Worm (Caenorhabditis elegans) whole organism, L1 larva: ENCODE measurements around the gene golg-2.

Source experiments
- C04F5.9 ChIP-seq: sonication (generic microtip); optimal IDR thresholded peaks from 2 replicates; lab custom pipeline; 2016; ENCODE audit warnings: missing genetic modification characterization, missing compliant biosample characterization
- C16A3.4 ChIP-seq: fragments of 150-350 bp; optimal IDR thresholded peaks from 2 replicates; lab custom pipeline; 2014; ENCODE audit warnings: missing biosample characterization, missing genetic modification characterization
- C34B4.2 ChIP-seq: sonication (generic microtip); optimal IDR thresholded peaks from 2 replicates; lab custom pipeline; 2017; ENCODE audit warnings: mild to moderate bottlenecking, missing genetic modification characterization, missing compliant biosample characterization
- alr-1 ChIP-seq: fragments of 200-800 bp; sonication (Bioruptor generic); optimal IDR thresholded peaks from 2 replicates; lab custom pipeline; 2018; ENCODE audit warnings: borderline replicate concordance, mild to moderate bottlenecking, missing genetic modification characterization, missing compliant biosample characterization
- blmp-1 ChIP-seq: fragments of 150-350 bp; optimal IDR thresholded peaks from 2 replicates; lab custom pipeline; 2014; ENCODE audit warnings: missing biosample characterization, missing genetic modification characterization
- ceh-63 ChIP-seq: fragments of 200-800 bp; sonication (Bioruptor generic); optimal IDR thresholded peaks from 2 replicates; lab custom pipeline; 2018; ENCODE audit warnings: mild to moderate bottlenecking, missing genetic modification characterization, missing compliant biosample characterization
- ceh-88 ChIP-seq: fragments of 200-800 bp; sonication (Bioruptor generic); IDR thresholded peaks from 2 replicates; pipeline ENCODE4 v1.3.6; 2022; ENCODE audit warnings: missing genetic modification characterization, missing compliant biosample characterization
- ceh-90 ChIP-seq: sonication (generic microtip); optimal IDR thresholded peaks from 2 replicates; lab custom pipeline; 2016; ENCODE audit warnings: missing genetic modification characterization, missing compliant biosample characterization
- dpl-1 ChIP-seq, 3 experiments: fragments of 150-350 bp in 2 of 3; sonication (generic microtip) in 1 of 3; optimal IDR thresholded peaks; 2 replicates each; lab custom pipeline; 2014 to 2017; ENCODE audit warnings: missing biosample characterization in 3 of 3, missing genetic modification characterization in 3 of 3, missing genetic modification reagents in 3 of 3
- dsc-1 ChIP-seq: sonication (generic microtip); optimal IDR thresholded peaks from 2 replicates; lab custom pipeline; 2016; ENCODE audit warnings: mild to moderate bottlenecking, missing genetic modification characterization, missing compliant biosample characterization
- efl-1 ChIP-seq, 4 experiments: fragments of 150-350 bp; optimal IDR thresholded peaks in 3 of 4; peaks in 1 of 4; 1 replicate in 1 of 4; 2 replicates in 3 of 4; lab custom pipeline; 2014; ENCODE audit warnings: missing biosample characterization in 2 of 4, missing genetic modification characterization in 2 of 4, missing genetic modification reagents in 2 of 4
- efl-3 ChIP-seq: fragments of 200-800 bp; sonication (Bioruptor generic); optimal IDR thresholded peaks from 2 replicates; lab custom pipeline; 2018; ENCODE audit warnings: mild to moderate bottlenecking, missing genetic modification characterization, missing compliant biosample characterization
- egl-13 ChIP-seq: sonication (generic microtip); optimal IDR thresholded peaks from 2 replicates; lab custom pipeline; 2016; ENCODE audit warnings: missing genotype, missing genetic modification reagents, missing genetic modification characterization, missing compliant biosample characterization
- egl-27 ChIP-seq, 2 experiments: fragments of 150-350 bp in 1 of 2; sonication (generic microtip); optimal IDR thresholded peaks; 3 replicates each; lab custom pipeline; 2017 to 2018; ENCODE audit warnings: missing biosample characterization in 2 of 2, missing genetic modification characterization in 2 of 2, missing genetic modification reagents in 2 of 2
- elt-2 ChIP-seq: sonication (generic microtip); optimal IDR thresholded peaks from 2 replicates; lab custom pipeline; 2016; ENCODE audit warnings: missing genetic modification characterization, mild to moderate bottlenecking, inconsistent platforms, missing compliant biosample characterization, missing genetic modification reagents
- elt-3 ChIP-seq, 6 experiments: fragments of 150-350 bp in 1 of 6; sonication (generic microtip); optimal IDR thresholded peaks; 2 replicates each; lab custom pipeline; 2017 to 2018; ENCODE audit warnings: missing biosample characterization in 6 of 6, missing genetic modification characterization in 6 of 6, inconsistent platforms in 1 of 6
- fkh-10 ChIP-seq: sonication (generic microtip); optimal IDR thresholded peaks from 2 replicates; lab custom pipeline; 2017; ENCODE audit warnings: missing biosample characterization, missing genetic modification reagents, missing genetic modification characterization
- hpl-2 ChIP-seq: fragments of 150-350 bp; optimal IDR thresholded peaks from 2 replicates; lab custom pipeline; 2014; ENCODE audit warnings: missing biosample characterization, missing genetic modification reagents, missing genetic modification characterization
- irx-1 ChIP-seq: sonication (generic microtip); optimal IDR thresholded peaks from 2 replicates; lab custom pipeline; 2016; ENCODE audit warnings: missing genetic modification characterization, missing compliant biosample characterization
- isw-1 ChIP-seq: fragments of 200-800 bp; sonication (Bioruptor generic); IDR thresholded peaks from 2 replicates; pipeline ENCODE4 v1.3.6; 2022; ENCODE audit warnings: missing genetic modification characterization, missing compliant biosample characterization
- jun-1 ChIP-seq: fragments of 150-350 bp; optimal IDR thresholded peaks from 2 replicates; lab custom pipeline; 2014; ENCODE audit warnings: missing biosample characterization, missing genetic modification reagents, missing genetic modification characterization
- lin-14 ChIP-seq: fragments of 200-800 bp; sonication (Bioruptor generic); optimal IDR thresholded peaks from 2 replicates; lab custom pipeline; 2018; ENCODE audit warnings: mild to moderate bottlenecking, missing genetic modification characterization, moderate library complexity, missing compliant biosample characterization
- lin-39 ChIP-seq: fragments of 150-350 bp; optimal IDR thresholded peaks from 2 replicates; lab custom pipeline; 2014; ENCODE audit warnings: missing biosample characterization, missing genetic modification reagents, missing genetic modification characterization
- lir-3 ChIP-seq: sonication (generic microtip); optimal IDR thresholded peaks from 2 replicates; lab custom pipeline; 2016; ENCODE audit warnings: mild to moderate bottlenecking, missing genetic modification characterization, moderate library complexity, missing compliant biosample characterization; ENCODE audit not compliant: poor library complexity
- lsy-2 ChIP-seq, 2 experiments: fragments of 150-350 bp; optimal IDR thresholded peaks; 2 replicates each; lab custom pipeline; 2014; ENCODE audit warnings: missing biosample characterization in 2 of 2, missing genetic modification characterization in 2 of 2
- mdl-1 ChIP-seq, 2 experiments: fragments of 150-350 bp; optimal IDR thresholded peaks; 2 replicates each; lab custom pipeline; 2014 to 2017; ENCODE audit warnings: missing biosample characterization in 2 of 2, missing genetic modification characterization in 2 of 2, inconsistent platforms in 1 of 2
- nhr-11 ChIP-seq: fragments of 150-350 bp; optimal IDR thresholded peaks from 2 replicates; lab custom pipeline; 2014; ENCODE audit warnings: missing biosample characterization, missing genetic modification characterization
- nhr-12 ChIP-seq: sonication (generic microtip); optimal IDR thresholded peaks from 2 replicates; lab custom pipeline; 2017; ENCODE audit warnings: missing biosample characterization, missing genetic modification characterization
- nhr-47 ChIP-seq: sonication (generic microtip); optimal IDR thresholded peaks from 2 replicates; lab custom pipeline; 2016; ENCODE audit warnings: mild to moderate bottlenecking, missing genetic modification characterization, moderate library complexity, missing compliant biosample characterization
- nhr-71 ChIP-seq: sonication (generic microtip); optimal IDR thresholded peaks from 2 replicates; lab custom pipeline; 2016; ENCODE audit warnings: mild to moderate bottlenecking, missing genetic modification characterization, moderate library complexity, missing compliant biosample characterization
- nhr-77 ChIP-seq: fragments of 150-350 bp; optimal IDR thresholded peaks from 2 replicates; lab custom pipeline; 2014; ENCODE audit warnings: missing biosample characterization, missing genetic modification characterization
- nhr-85 ChIP-seq: sonication (generic microtip); peaks from one replicate; lab custom pipeline; 2016; ENCODE audit warnings: missing genetic modification characterization, inconsistent platforms, missing compliant biosample characterization
- pax-3 ChIP-seq: fragments of 200-800 bp; sonication (Bioruptor generic); optimal IDR thresholded peaks from 2 replicates; lab custom pipeline; 2018; ENCODE audit warnings: mild to moderate bottlenecking, missing genetic modification characterization, moderate library complexity, missing compliant biosample characterization
- rnt-1 ChIP-seq: sonication (generic microtip); optimal IDR thresholded peaks from 2 replicates; lab custom pipeline; 2016; ENCODE audit warnings: mild to moderate bottlenecking, missing genetic modification characterization, moderate library complexity, missing compliant biosample characterization
- skn-1 ChIP-seq: fragments of 150-350 bp; optimal IDR thresholded peaks from 2 replicates; lab custom pipeline; 2014; ENCODE audit warnings: missing biosample characterization, missing genetic modification characterization
- snpc-4 ChIP-seq: fragments of 150-350 bp; optimal IDR thresholded peaks from 2 replicates; lab custom pipeline; 2014; ENCODE audit warnings: missing biosample characterization, missing genetic modification characterization
- snu-23 ChIP-seq: sonication (generic microtip); optimal IDR thresholded peaks from 2 replicates; lab custom pipeline; 2016; ENCODE audit warnings: missing genetic modification characterization, missing compliant biosample characterization
- sup-37 ChIP-seq: fragments of 200-800 bp; sonication (Bioruptor generic); optimal IDR thresholded peaks from 2 replicates; lab custom pipeline; 2018; ENCODE audit warnings: mild to moderate bottlenecking, missing genetic modification characterization, missing compliant biosample characterization
- tlp-1 ChIP-seq: fragments of 150-350 bp; optimal IDR thresholded peaks from 2 replicates; lab custom pipeline; 2014; ENCODE audit warnings: missing biosample characterization, missing genetic modification characterization
- unc-62 ChIP-seq: fragments of 150-350 bp; optimal IDR thresholded peaks from 2 replicates; lab custom pipeline; 2014; ENCODE audit warnings: missing biosample characterization, missing genetic modification reagents, missing genetic modification characterization
- unc-86 ChIP-seq: sonication (generic microtip); optimal IDR thresholded peaks from 2 replicates; lab custom pipeline; 2016; ENCODE audit warnings: missing genetic modification characterization, missing compliant biosample characterization
- xbp-1 ChIP-seq: sonication (generic microtip); optimal IDR thresholded peaks from 2 replicates; lab custom pipeline; 2016; ENCODE audit warnings: missing genetic modification characterization, missing compliant biosample characterization

Gene golg-2

DNA sequence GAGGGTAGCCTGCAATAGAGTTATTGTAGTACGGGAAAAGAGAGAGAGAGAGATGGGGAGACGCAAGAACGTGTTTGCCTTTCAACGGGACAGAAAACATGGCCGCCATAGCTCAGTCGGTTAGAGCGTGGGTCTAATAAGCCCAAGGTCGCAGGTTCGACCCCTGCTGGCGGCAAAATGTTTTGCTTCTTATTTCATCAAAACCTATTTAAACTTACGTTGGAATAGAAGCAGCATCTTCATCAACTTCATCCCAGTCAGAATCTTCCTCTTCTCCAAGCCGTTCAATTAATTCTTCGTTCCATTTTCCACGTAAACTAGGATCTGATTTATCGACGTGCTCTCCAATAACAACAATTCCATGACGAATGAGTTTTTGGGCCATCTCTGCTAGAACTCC lies 7.2 kb downstream of the golg-2 start (continued):
- TF ChIP-seq C34B4.2 (tag; lab: Kevin White, UChicago): no peak

DNA sequence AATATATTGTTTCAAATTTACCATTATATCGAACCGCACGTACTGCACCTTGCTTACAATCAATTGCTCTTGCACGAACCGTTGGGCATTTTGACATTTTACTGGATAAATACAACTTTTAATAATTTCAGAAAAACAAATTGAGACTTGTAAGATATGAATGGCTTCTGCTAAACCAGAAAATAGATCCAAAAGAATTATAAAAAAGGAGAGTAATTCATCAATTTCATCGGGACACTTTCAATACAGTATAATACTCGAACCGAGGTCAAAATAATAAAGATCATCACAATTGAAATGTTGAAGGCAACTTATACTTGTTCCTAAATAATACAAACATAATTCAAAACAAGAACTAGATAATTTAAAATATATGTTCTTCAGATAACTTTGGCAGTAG lies 8.3 kb downstream of the golg-2 start, which contains the start of gene wdr-83:
TSS of gene wdr-83 (minus strand) at position 101 of the 400 bp plus-strand sequence.
- TF ChIP-seq fkh-10 (GFP tag; lab: Kevin White, UChicago): no peak
- TF ChIP-seq ceh-90: no peak
- no peak for TF ChIP-seq nhr-77 (tag; lab: Kevin White, UChicago)
- no peak for TF ChIP-seq alr-1
- no peak for TF ChIP-seq ceh-63
- TF ChIP-seq hpl-2: no peak
- no peak for TF ChIP-seq nhr-85 (tag; lab: Kevin White, UChicago)
- TF ChIP-seq egl-27 (tag; optimal IDR thresholded peaks at IDR 0.05; lab: Kevin White, UChicago): no peak
- TF ChIP-seq lin-14 (GFP tag; lab: Kevin White, UChicago): no peak
- no peak for TF ChIP-seq efl-3 (GFP tag; lab: Kevin White, UChicago)
- TF ChIP-seq dsc-1 (tag; lab: Kevin White, UChicago): no peak
- TF ChIP-seq tlp-1 (tag; lab: Kevin White, UChicago): no peak
- TF ChIP-seq pax-3 (tag; lab: Kevin White, UChicago): no peak
- no peak for TF ChIP-seq blmp-1
- no peak for TF ChIP-seq lir-3 (tag; lab: Kevin White, UChicago)
- TF ChIP-seq rnt-1 (tag; lab: Kevin White, UChicago): no peak
- no peak for TF ChIP-seq C04F5.9 (tag; lab: Kevin White, UChicago)
- no peak for TF ChIP-seq unc-62

DNA sequence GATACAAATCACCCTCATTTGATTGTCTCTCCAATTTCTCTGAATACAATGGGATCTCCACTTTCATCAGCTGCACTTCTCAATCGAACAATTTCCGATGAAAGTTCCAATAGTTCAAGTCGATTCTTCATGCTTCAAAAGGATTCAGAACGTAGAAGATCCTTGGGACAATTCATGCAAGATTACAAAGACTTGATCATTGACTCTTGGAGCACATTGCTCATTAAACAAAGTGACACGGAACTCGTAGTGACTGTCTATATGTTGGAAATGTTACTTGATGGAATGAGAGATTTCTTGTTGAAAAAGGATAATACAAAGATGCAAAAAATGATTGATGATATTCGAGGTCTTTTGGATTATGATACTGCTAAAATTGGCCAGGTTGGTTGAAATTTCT lies 11.9 kb downstream of the golg-2 start:
- TF ChIP-seq unc-86 (tag; lab: Kevin White, UChicago): no peak
- no peak for TF ChIP-seq tlp-1 (tag; lab: Kevin White, UChicago)
- TF ChIP-seq isw-1 (GFP tag; lab: Robert Waterston, UW): no peak
- TF ChIP-seq mdl-1 (tag; optimal IDR thresholded peaks at IDR 0.05; lab: Kevin White, UChicago): no peak
- TF ChIP-seq xbp-1: no peak
- TF ChIP-seq sup-37 (GFP tag; lab: Kevin White, UChicago): no peak

DNA sequence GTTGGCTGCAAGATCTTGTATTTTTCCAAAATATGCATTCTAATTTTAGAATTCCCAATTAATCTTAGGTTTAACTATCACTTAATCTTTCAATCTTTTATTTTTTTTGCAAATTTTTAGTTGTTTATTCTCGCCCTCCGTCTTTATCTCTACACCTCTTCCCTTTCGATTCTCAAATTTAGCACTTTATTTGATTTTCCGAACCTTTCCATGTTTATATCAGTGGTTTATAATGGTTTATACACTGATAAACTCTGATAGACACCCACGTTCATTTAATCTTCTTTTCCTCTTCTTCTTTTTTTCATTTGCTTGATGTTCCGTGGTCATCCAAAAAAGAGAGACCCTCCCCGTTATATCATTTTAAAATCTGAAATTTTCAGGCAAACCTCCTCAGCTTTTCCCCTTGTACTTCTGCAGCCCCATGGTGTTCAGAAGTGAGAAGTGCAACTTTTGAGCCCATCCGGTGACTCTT lies 17.5 kb downstream of the golg-2 start, which contains the start of the genes nsy-1 and F59A6.13:
TSS of gene nsy-1 (plus strand) at position 377 of the 475 bp plus-strand sequence.
TSS of gene F59A6.13 (plus strand) at position 425 of the 475 bp plus-strand sequence.
- TF ChIP-seq elt-2 (tag; lab: Kevin White, UChicago): peak; percentile 97
- TF ChIP-seq efl-1 (optimal IDR thresholded peaks at IDR 0.05; lab: Kevin White, UChicago): no peak
- peak in 1 of 2 experiments; percentile 72 for TF ChIP-seq efl-1 (GFP tag; optimal IDR thresholded peaks at IDR 0.05 in 1 of 2; lab: Kevin White, UChicago)
- no peak for TF ChIP-seq lir-3 (tag; lab: Kevin White, UChicago)

DNA sequence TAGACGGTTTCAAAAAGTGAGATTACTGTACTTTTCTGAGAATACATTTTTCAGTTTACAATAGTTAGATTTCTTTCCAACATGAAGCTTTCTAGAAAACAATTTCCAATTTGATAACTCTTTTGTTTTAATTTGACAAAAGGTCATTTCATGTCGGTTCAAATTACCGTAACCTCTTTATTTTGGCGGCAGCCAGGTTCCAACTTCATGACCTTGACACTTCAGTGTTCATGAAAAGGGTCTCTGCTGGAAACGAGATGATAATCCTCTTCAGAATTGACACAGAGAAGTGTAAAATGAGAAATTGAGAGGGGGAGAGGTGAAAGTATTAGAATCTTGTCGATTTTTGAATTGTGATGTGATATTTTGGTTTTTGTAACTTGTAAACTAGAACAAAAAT lies 18.4 kb downstream of the golg-2 start:
- peak; percentile 35 for TF ChIP-seq blmp-1
- peak; percentile 4 for TF ChIP-seq lin-14 (GFP tag; lab: Kevin White, UChicago)
- no peak for TF ChIP-seq egl-13
- 0 out of 2 replicates have a peak, but pooled peaks have one; percentile 10 for TF ChIP-seq ceh-88 (GFP tag; lab: Robert Waterston, UW)
- peak in 1 of 2 experiments; percentile 21 for TF ChIP-seq lsy-2 (tag; optimal IDR thresholded peaks at IDR 0.05; lab: Kevin White, UChicago)

DNA sequence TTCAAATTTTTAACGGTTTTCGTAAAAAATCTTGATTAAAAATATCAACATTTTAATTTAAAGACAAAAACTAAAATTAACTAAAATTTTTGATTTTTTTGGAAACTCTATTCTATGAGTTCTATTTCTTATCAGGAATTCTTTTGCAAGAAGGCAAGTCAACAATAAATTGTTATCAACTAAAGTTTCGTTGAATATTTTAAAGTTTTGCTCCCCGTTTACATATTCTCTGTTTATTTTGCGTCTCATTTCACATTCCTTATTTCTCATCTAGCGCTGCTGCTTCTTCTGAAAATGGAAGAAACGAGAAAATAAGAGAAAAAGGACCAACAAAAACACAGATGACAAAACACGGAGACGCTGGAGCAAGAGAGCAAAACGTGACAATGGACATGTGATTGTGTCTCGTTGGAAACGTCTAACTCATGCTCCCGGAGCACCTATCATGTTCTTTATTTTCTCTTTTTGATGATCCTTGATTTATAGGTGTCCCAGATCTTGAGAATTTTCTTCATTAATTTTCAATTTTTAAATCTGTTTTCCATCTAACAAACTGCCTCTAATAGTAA lies 19.3 kb downstream of the golg-2 start:
- TF ChIP-seq snpc-4 (tag; lab: Kevin White, UChicago): no peak
- TF ChIP-seq lin-39 (tag; lab: Kevin White, UChicago): no peak
- TF ChIP-seq unc-62: no peak
- TF ChIP-seq snu-23 (GFP tag; lab: Kevin White, UChicago): no peak
- no peak for TF ChIP-seq mdl-1 (tag; optimal IDR thresholded peaks at IDR 0.05; lab: Kevin White, UChicago)
- no peak for TF ChIP-seq elt-3 (tag; optimal IDR thresholded peaks at IDR 0.05; lab: Kevin White, UChicago)
- TF ChIP-seq nhr-12 (tag; lab: Kevin White, UChicago): no peak
- no peak for TF ChIP-seq dpl-1 (GFP tag; optimal IDR thresholded peaks at IDR 0.05; lab: Kevin White, UChicago)
- TF ChIP-seq nhr-47 (tag; lab: Kevin White, UChicago): no peak
- TF ChIP-seq nhr-71: peak; percentile 29
- TF ChIP-seq irx-1 (tag; lab: Kevin White, UChicago): no peak
- no peak for TF ChIP-seq skn-1
- TF ChIP-seq C16A3.4 (tag; lab: Kevin White, UChicago): no peak
- TF ChIP-seq lin-14 (GFP tag; lab: Kevin White, UChicago): peak; percentile 39
- no peak for TF ChIP-seq nhr-11 (tag; lab: Kevin White, UChicago)
- TF ChIP-seq jun-1 (tag; lab: Kevin White, UChicago): no peak
